Fruit fly (Drosophila melanogaster) whole organism, prepupa: ENCODE measurements around the gene CG31793.

Source experiments
- CG10669 ChIP-seq: fragments of 200-800 bp; sonication (Bioruptor generic); optimal IDR thresholded peaks from 3 replicates; lab custom pipeline; 2018; ENCODE audit warnings: missing biosample characterization, mild to moderate bottlenecking, missing genetic modification characterization, moderate library complexity
- CG11294 ChIP-seq: fragments of 200-800 bp; sonication (Bioruptor generic); IDR thresholded peaks from 2 replicates; pipeline ENCODE4 v1.3.6; 2022; ENCODE audit warnings: missing biosample characterization, missing genetic modification characterization
- CG11762 ChIP-seq: fragments of 200-800 bp; sonication (Bioruptor generic); optimal IDR thresholded peaks from 3 replicates; lab custom pipeline; 2016; ENCODE audit warnings: missing biosample characterization, missing genetic modification characterization; ENCODE audit not compliant: insufficient read depth
- CG15336 ChIP-seq: fragments of 200-800 bp; sonication (Bioruptor generic); IDR thresholded peaks from 2 replicates; pipeline ENCODE4 v1.3.6; 2022; ENCODE audit warnings: missing biosample characterization, missing genetic modification characterization
- CG16779 ChIP-seq: fragments of 200-800 bp; sonication (Bioruptor generic); optimal IDR thresholded peaks from 3 replicates; lab custom pipeline; 2017; ENCODE audit warnings: missing biosample characterization, mild to moderate bottlenecking, missing genetic modification characterization
- CG3032 ChIP-seq: fragments of 200-800 bp; optimal IDR thresholded peaks from 2 replicates; lab custom pipeline; 2019; ENCODE audit warnings: missing biosample characterization, mild to moderate bottlenecking, missing genetic modification characterization, moderate library complexity
- CG31627 ChIP-seq: fragments of 200-800 bp; sonication (Bioruptor generic); optimal IDR thresholded peaks from 3 replicates; lab custom pipeline; 2016; ENCODE audit warnings: missing biosample characterization, missing genetic modification characterization
- CG32006 ChIP-seq: fragments of 200-800 bp; sonication (Bioruptor generic); optimal IDR thresholded peaks from 3 replicates; lab custom pipeline; 2017; ENCODE audit warnings: missing biosample characterization, mild to moderate bottlenecking, missing genetic modification characterization
- CG34406 ChIP-seq: fragments of 200-800 bp; sonication (Bioruptor generic); optimal IDR thresholded peaks from 3 replicates; lab custom pipeline; 2016; ENCODE audit warnings: missing biosample characterization, missing genetic modification characterization
- CG3919 ChIP-seq: fragments of 200-800 bp; sonication (Bioruptor generic); optimal IDR thresholded peaks from 3 replicates; lab custom pipeline; 2016; ENCODE audit warnings: missing biosample characterization, missing genetic modification characterization
- CG4318 ChIP-seq: fragments of 200-800 bp; sonication (Bioruptor generic); optimal IDR thresholded peaks from 3 replicates; lab custom pipeline; 2017; ENCODE audit warnings: missing biosample characterization, mild to moderate bottlenecking, missing genetic modification characterization
- CG6276 ChIP-seq: fragments of 200-800 bp; sonication (Bioruptor generic); optimal IDR thresholded peaks from 2 replicates; lab custom pipeline; 2017; ENCODE audit warnings: missing biosample characterization, mild to moderate bottlenecking, missing genetic modification characterization
- CG6792 ChIP-seq: fragments of 200-800 bp; sonication (Bioruptor generic); optimal IDR thresholded peaks from 3 replicates; lab custom pipeline; 2016; ENCODE audit warnings: missing biosample characterization, missing genetic modification characterization
- CG6808 ChIP-seq: fragments of 200-800 bp; sonication (Bioruptor generic); optimal IDR thresholded peaks from 3 replicates; lab custom pipeline; 2017; ENCODE audit warnings: missing biosample characterization, missing genetic modification characterization, mild to moderate bottlenecking, moderate library complexity, missing genetic modification reagents
- CG7368 ChIP-seq: fragments of 200-800 bp; sonication (Bioruptor generic); optimal IDR thresholded peaks from 3 replicates; lab custom pipeline; 2016; ENCODE audit warnings: missing biosample characterization, missing genetic modification characterization
- CG8319 ChIP-seq: fragments of 200-800 bp; sonication (Bioruptor generic); optimal IDR thresholded peaks from 3 replicates; lab custom pipeline; 2016; ENCODE audit warnings: missing biosample characterization, missing genetic modification characterization
- CG9139 ChIP-seq: fragments of 200-800 bp; sonication (Bioruptor generic); optimal IDR thresholded peaks from 3 replicates; lab custom pipeline; 2017; ENCODE audit warnings: missing biosample characterization, mild to moderate bottlenecking, missing genetic modification characterization
- Eip75B ChIP-seq: fragments of 200-800 bp; sonication (Bioruptor generic); optimal IDR thresholded peaks from 3 replicates; lab custom pipeline; 2016; ENCODE audit warnings: missing biosample characterization, missing genetic modification characterization
- Eip93F ChIP-seq: fragments of 200-800 bp; sonication (Bioruptor generic); optimal IDR thresholded peaks from 2 replicates; lab custom pipeline; 2016; ENCODE audit warnings: missing biosample characterization, mild to moderate bottlenecking, missing genetic modification characterization
- Ets21C ChIP-seq: fragments of 200-800 bp; sonication (Bioruptor generic); optimal IDR thresholded peaks from 3 replicates; lab custom pipeline; 2016; ENCODE audit warnings: missing biosample characterization, missing genetic modification characterization
- Ets96B ChIP-seq: fragments of 200-800 bp; optimal IDR thresholded peaks from 2 replicates; lab custom pipeline; 2019; ENCODE audit warnings: missing biosample characterization, mild to moderate bottlenecking, missing genetic modification characterization, moderate library complexity
- Gug ChIP-seq: fragments of 200-800 bp; sonication (Bioruptor generic); IDR thresholded peaks from 2 replicates; pipeline ENCODE4 v1.3.6; 2022; ENCODE audit warnings: missing biosample characterization, missing genetic modification characterization
- Hr38 ChIP-seq: sonication (Bioruptor generic); optimal IDR thresholded peaks from 2 replicates; lab custom pipeline; 2016; ENCODE audit warnings: missing biosample characterization, missing genetic modification characterization
- Lpt ChIP-seq: fragments of 200-800 bp; sonication (Bioruptor generic); optimal IDR thresholded peaks from 3 replicates; lab custom pipeline; 2016; ENCODE audit warnings: missing biosample characterization, missing genetic modification characterization
- Met ChIP-seq: fragments of 200-800 bp; sonication (Bioruptor generic); optimal IDR thresholded peaks from 3 replicates; lab custom pipeline; 2016; ENCODE audit warnings: missing biosample characterization, missing genetic modification characterization
- OdsH ChIP-seq: fragments of 200-800 bp; sonication (Bioruptor generic); optimal IDR thresholded peaks from 3 replicates; lab custom pipeline; 2016; ENCODE audit warnings: missing biosample characterization, missing genetic modification characterization
- Smox ChIP-seq: fragments of 200-800 bp; sonication (Bioruptor generic); optimal IDR thresholded peaks from 3 replicates; lab custom pipeline; 2016; ENCODE audit warnings: missing biosample characterization, missing genetic modification characterization
- Sox102F ChIP-seq: fragments of 200-800 bp; sonication (Bioruptor generic); optimal IDR thresholded peaks from 2 replicates; lab custom pipeline; 2016; ENCODE audit warnings: missing biosample characterization, mild to moderate bottlenecking, missing genetic modification characterization
- Sox14 ChIP-seq: fragments of 200-800 bp; sonication (Bioruptor generic); optimal IDR thresholded peaks from 3 replicates; lab custom pipeline; 2016; ENCODE audit warnings: missing biosample characterization, missing genetic modification characterization
- acj6 ChIP-seq: fragments of 200-800 bp; sonication (Bioruptor generic); optimal IDR thresholded peaks from 3 replicates; lab custom pipeline; 2016; ENCODE audit warnings: missing biosample characterization, missing genetic modification characterization
- cyc ChIP-seq: fragments of 200-800 bp; sonication (Bioruptor generic); optimal IDR thresholded peaks from 3 replicates; lab custom pipeline; 2016; ENCODE audit warnings: missing biosample characterization, missing genetic modification characterization
- dsx ChIP-seq: fragments of 200-800 bp; optimal IDR thresholded peaks from 3 replicates; lab custom pipeline; 2019; ENCODE audit warnings: missing biosample characterization, mild to moderate bottlenecking, missing genetic modification characterization, moderate library complexity; ENCODE audit not compliant: poor library complexity, severe bottlenecking
- eg ChIP-seq: fragments of 200-800 bp; sonication (Bioruptor generic); IDR thresholded peaks from 3 replicates; pipeline ENCODE4 v1.3.6; 2022; ENCODE audit warnings: missing biosample characterization, missing genetic modification characterization
- esn ChIP-seq: fragments of 200-800 bp; sonication (Bioruptor generic); optimal IDR thresholded peaks from 2 replicates; lab custom pipeline; 2016; ENCODE audit warnings: missing biosample characterization, mild to moderate bottlenecking, missing genetic modification characterization, moderate library complexity
- fd59A ChIP-seq: fragments of 200-800 bp; sonication (Bioruptor generic); optimal IDR thresholded peaks from 2 replicates; lab custom pipeline; 2017; ENCODE audit warnings: missing biosample characterization, mild to moderate bottlenecking, missing genetic modification characterization, missing genetic modification reagents
- fkh ChIP-seq: fragments of 200-800 bp; sonication (Bioruptor generic); optimal IDR thresholded peaks from 3 replicates; lab custom pipeline; 2017; ENCODE audit warnings: missing biosample characterization, mild to moderate bottlenecking, missing genetic modification characterization, moderate library complexity
- lz ChIP-seq: fragments of 200-800 bp; sonication (Bioruptor generic); optimal IDR thresholded peaks from 3 replicates; lab custom pipeline; 2016; ENCODE audit warnings: missing biosample characterization, missing genetic modification characterization
- net ChIP-seq: fragments of 200-800 bp; sonication (Bioruptor generic); optimal IDR thresholded peaks from 3 replicates; lab custom pipeline; 2016; ENCODE audit warnings: missing biosample characterization, missing genetic modification characterization
- pdm3 ChIP-seq: fragments of 200-800 bp; sonication (Bioruptor generic); optimal IDR thresholded peaks from 3 replicates; lab custom pipeline; 2016; ENCODE audit warnings: missing biosample characterization, missing genetic modification characterization
- spab ChIP-seq: fragments of 200-800 bp; sonication (Bioruptor generic); optimal IDR thresholded peaks from 2 replicates; lab custom pipeline; 2017; ENCODE audit warnings: missing biosample characterization, mild to moderate bottlenecking, missing genetic modification characterization, missing genetic modification reagents
- svp ChIP-seq: fragments of 200-800 bp; sonication (Bioruptor generic); peaks from one replicate; lab custom pipeline; 2016; ENCODE audit warnings: missing biosample characterization, missing genetic modification characterization
- topi ChIP-seq: fragments of 200-800 bp; sonication (Bioruptor generic); optimal IDR thresholded peaks from 3 replicates; lab custom pipeline; 2016; ENCODE audit warnings: missing biosample characterization, missing genetic modification characterization
- vri ChIP-seq: fragments of 200-800 bp; sonication (Bioruptor generic); optimal IDR thresholded peaks from 3 replicates; lab custom pipeline; 2016; ENCODE audit warnings: missing biosample characterization, mild to moderate bottlenecking, missing genetic modification characterization

Gene CG31793

dm6 chr2L:19014032-19014880 lies 11.1 kb downstream of the CG31793 start (continued):
- peak; percentile 61 for TF ChIP-seq dsx (GFP tag; lab: Kevin White, UChicago)
- TF ChIP-seq Ets96B (tag; lab: Kevin White, UChicago): peak; percentile 62
- peak; percentile 23 for TF ChIP-seq fd59A (GFP tag; lab: Kevin White, UChicago)
- TF ChIP-seq eg: no peak
- peak; percentile 58 for TF ChIP-seq CG32006
- no peak for TF ChIP-seq Gug
- TF ChIP-seq Sox14 (GFP tag; lab: Kevin White, UChicago): no peak
- peak; percentile 34 for TF ChIP-seq topi (GFP tag; lab: Kevin White, UChicago)
- peak; percentile 28 for TF ChIP-seq CG11762 (GFP tag; lab: Kevin White, UChicago)
- TF ChIP-seq Hr38 (GFP tag; lab: Kevin White, UChicago): no peak
- TF ChIP-seq Ets21C (GFP tag; lab: Kevin White, UChicago): no peak
- peak; percentile 52 for TF ChIP-seq OdsH (GFP tag; lab: Kevin White, UChicago)
- TF ChIP-seq CG15336 (GFP tag; lab: Robert Waterston, UW): peak; percentile 47
- TF ChIP-seq CG6276 (GFP tag; lab: Kevin White, UChicago): peak; percentile 39
- peak; percentile 49 for TF ChIP-seq acj6 (GFP tag; lab: Kevin White, UChicago)
- no peak for TF ChIP-seq Lpt (GFP tag; lab: Kevin White, UChicago)
- TF ChIP-seq fkh: peak; percentile 23
- no peak for TF ChIP-seq CG7368
- TF ChIP-seq Sox102F (GFP tag; lab: Kevin White, UChicago): peak; percentile 27
- TF ChIP-seq pdm3 (GFP tag; lab: Kevin White, UChicago): peak; percentile 19
- TF ChIP-seq CG34406: peak; percentile 19
- TF ChIP-seq net (GFP tag; lab: Kevin White, UChicago): no peak
- TF ChIP-seq CG10669 (GFP tag; lab: Kevin White, UChicago): peak; percentile 59
- no peak for TF ChIP-seq CG11294 (GFP tag; lab: Robert Waterston, UW)
- TF ChIP-seq Met (GFP tag; lab: Kevin White, UChicago): peak; percentile 11
- TF ChIP-seq CG6808: peak; percentile 70
- TF ChIP-seq lz (GFP tag; lab: Kevin White, UChicago): peak; percentile 22
- TF ChIP-seq Eip93F: no peak
- TF ChIP-seq cyc (GFP tag; lab: Kevin White, UChicago): peak; percentile 11
- TF ChIP-seq CG9139 (GFP tag; lab: Kevin White, UChicago): peak; percentile 33
- peak; percentile 30 for TF ChIP-seq CG3919

- no peak for TF ChIP-seq pdm3 (GFP tag; lab: Kevin White, UChicago)
- TF ChIP-seq Hr38 (GFP tag; lab: Kevin White, UChicago): no peak
- no peak for TF ChIP-seq CG6276 (GFP tag; lab: Kevin White, UChicago)
- no peak for TF ChIP-seq Sox14 (GFP tag; lab: Kevin White, UChicago)
- TF ChIP-seq CG6792: no peak
- no peak for TF ChIP-seq eg
Measured at dm6 chr2L:19014881-19015366, 11.8 kb downstream of the CG31793 start.

- TF ChIP-seq CG3032 (tag; lab: Kevin White, UChicago): no peak
- no peak for TF ChIP-seq fkh
- TF ChIP-seq CG7368: peak; percentile 45
- TF ChIP-seq CG8319 (GFP tag; lab: Kevin White, UChicago): no peak
- no peak for TF ChIP-seq CG6792
- TF ChIP-seq fd59A (GFP tag; lab: Kevin White, UChicago): no peak
Measured at dm6 chr2L:19015628-19016027, 12.5 kb downstream of the CG31793 start.

- TF ChIP-seq CG31627 (GFP tag; lab: Kevin White, UChicago): no peak
- no peak for TF ChIP-seq Met (GFP tag; lab: Kevin White, UChicago)
- TF ChIP-seq Eip75B: no peak
- TF ChIP-seq svp (GFP tag; lab: Kevin White, UChicago): no peak
- no peak for TF ChIP-seq CG4318 (GFP tag; lab: Kevin White, UChicago)
- no peak for TF ChIP-seq CG3919
- TF ChIP-seq CG11762 (GFP tag; lab: Kevin White, UChicago): no peak
- no peak for TF ChIP-seq CG16779 (tag; lab: Kevin White, UChicago)
- no peak for TF ChIP-seq dsx (GFP tag; lab: Kevin White, UChicago)
- TF ChIP-seq esn (GFP tag; lab: Kevin White, UChicago): no peak
- no peak for TF ChIP-seq cyc (GFP tag; lab: Kevin White, UChicago)
- TF ChIP-seq pdm3 (GFP tag; lab: Kevin White, UChicago): no peak
- TF ChIP-seq CG6276 (GFP tag; lab: Kevin White, UChicago): no peak
- no peak for TF ChIP-seq acj6 (GFP tag; lab: Kevin White, UChicago)
- TF ChIP-seq CG7368: no peak
- TF ChIP-seq spab (GFP tag; lab: Kevin White, UChicago): no peak
- TF ChIP-seq Smox (GFP tag; lab: Kevin White, UChicago): no peak
- no peak for TF ChIP-seq CG10669 (GFP tag; lab: Kevin White, UChicago)
- no peak for TF ChIP-seq vri (GFP tag; lab: Kevin White, UChicago)
Measured at dm6 chr2L:19017060-19017459, 13.9 kb downstream of the CG31793 start.
